Worm (Caenorhabditis elegans): ENCODE results near the gene F11D5.1.
A peak's percentile ranks its signal among the peaks of the same experiment; 100 is the strongest.

The F11D5.1 gene

ce11 chrX:3332824-3333223 lies at the start of gene F11D5.1:
TSS of gene F11D5.1 (plus strand) at chrX:3333124.
- TF ChIP-seq nhr-237 (tag; optimal IDR thresholded peaks at IDR 0.05) (no peak), ztf-4 (tag; optimal IDR thresholded peaks at IDR 0.05) (no peak), ztf-1 (GFP tag; conservative IDR thresholded peaks at IDR 0.05) (no peak), alr-1 (tag; optimal IDR thresholded peaks at IDR 0.05) (no peak), blmp-1 (tag; optimal IDR thresholded peaks at IDR 0.05; ENCODE audit: insufficient read depth) (no peak), dmd-4 (tag; optimal IDR thresholded peaks at IDR 0.05) (no peak), elt-1 (tag; optimal IDR thresholded peaks at IDR 0.05) (no peak), nhr-25 (tag; optimal IDR thresholded peaks at IDR 0.05) (no peak), ama-1 (optimal IDR thresholded peaks at IDR 0.05) (no peak), nhr-12 (tag; optimal IDR thresholded peaks at IDR 0.05) (no peak), skn-1 (tag; optimal IDR thresholded peaks at IDR 0.05) (no peak), ZK546.5 (tag; optimal IDR thresholded peaks at IDR 0.05) (no peak), elt-3 (tag; optimal IDR thresholded peaks at IDR 0.05) (no peak)

ce11 chrX:3283189-3283588 lies 49.7 kb upstream of the F11D5.1 start:
- TF ChIP-seq fos-1 (tag; optimal IDR thresholded peaks at IDR 0.05) = peak; percentile 47
- no peak for TF ChIP-seq dmd-4 (tag; optimal IDR thresholded peaks at IDR 0.05)
- TF ChIP-seq sma-9 (GFP tag; optimal IDR thresholded peaks at IDR 0.05) = peak; percentile 36
- no peak for TF ChIP-seq sma-9 (tag; optimal IDR thresholded peaks at IDR 0.05)
- peak; percentile 13 for TF ChIP-seq F13H6.1 (tag; optimal IDR thresholded peaks at IDR 0.05)

ce11 chrX:3284967-3285366 lies 48.0 kb upstream of the F11D5.1 start:
- TF ChIP-seq peb-1 (tag; optimal IDR thresholded peaks at IDR 0.05) = no peak

- TF ChIP-seq egl-27 (tag; optimal IDR thresholded peaks at IDR 0.05) = no peak
- TF ChIP-seq ztf-11 (tag; optimal IDR thresholded peaks at IDR 0.05) = no peak
- TF ChIP-seq R02D3.7 (tag; optimal IDR thresholded peaks at IDR 0.05) = no peak
- TF ChIP-seq unc-39 (tag; optimal IDR thresholded peaks at IDR 0.05) = no peak
- no peak for TF ChIP-seq peb-1 (tag; optimal IDR thresholded peaks at IDR 0.05)
- no peak for TF ChIP-seq aly-2 (tag; optimal IDR thresholded peaks at IDR 0.05)
- no peak for TF ChIP-seq elt-1 (tag; optimal IDR thresholded peaks at IDR 0.05)
- no peak for TF ChIP-seq ZK546.5 (tag; optimal IDR thresholded peaks at IDR 0.05)
- no peak for TF ChIP-seq alr-1 (tag; optimal IDR thresholded peaks at IDR 0.05)
- no peak for TF ChIP-seq nhr-12 (tag; optimal IDR thresholded peaks at IDR 0.05)
- TF ChIP-seq Y55F3AM.14 (GFP tag; optimal IDR thresholded peaks at IDR 0.05) = no peak
- TF ChIP-seq C34F6.9 (tag; optimal IDR thresholded peaks at IDR 0.05) = no peak
- no peak for TF ChIP-seq elt-3 (tag; optimal IDR thresholded peaks at IDR 0.05)
- TF ChIP-seq crh-2 (tag; optimal IDR thresholded peaks at IDR 0.05) = peak; percentile 44
- peak; percentile 17 for TF ChIP-seq gmeb-1 (tag; optimal IDR thresholded peaks at IDR 0.05)
- peak; percentile 81 for TF ChIP-seq sma-9 (GFP tag; optimal IDR thresholded peaks at IDR 0.05)
- TF ChIP-seq sma-9 (tag; optimal IDR thresholded peaks at IDR 0.05) = no peak
- no peak for TF ChIP-seq mdl-1 (tag; optimal IDR thresholded peaks at IDR 0.05)
- no peak for TF ChIP-seq nhr-237 (tag; optimal IDR thresholded peaks at IDR 0.05)
- no peak for TF ChIP-seq blmp-1 (tag; optimal IDR thresholded peaks at IDR 0.05; ENCODE audit: insufficient read depth)
- TF ChIP-seq nhr-21 (tag; optimal IDR thresholded peaks at IDR 0.05) = no peak
- TF ChIP-seq F13H6.1 (tag; optimal IDR thresholded peaks at IDR 0.05) = peak; percentile 5
- TF ChIP-seq sem-4 (tag; optimal IDR thresholded peaks at IDR 0.05) = no peak
- TF ChIP-seq lin-13 (GFP tag; optimal IDR thresholded peaks at IDR 0.05) = no peak
- TF ChIP-seq fos-1 (tag; optimal IDR thresholded peaks at IDR 0.05) = peak; percentile 80
- no peak for TF ChIP-seq nhr-6 (tag; optimal IDR thresholded peaks at IDR 0.05)
- no peak for TF ChIP-seq nhr-23 (tag; optimal IDR thresholded peaks at IDR 0.05)
These were observed 47.5 kb upstream of the F11D5.1 start for ce11 chrX:3285448-3285847.

ce11 chrX:3289183-3289582 lies 43.7 kb upstream of the F11D5.1 start, which contains the start of gene K09C4.4:
TSS of gene K09C4.4 (plus strand) at chrX:3289483.
- TF ChIP-seq mdl-1 (tag; optimal IDR thresholded peaks at IDR 0.05) = no peak
- no peak for TF ChIP-seq ztf-4 (tag; optimal IDR thresholded peaks at IDR 0.05)
- no peak for TF ChIP-seq unc-62 (GFP tag; optimal IDR thresholded peaks at IDR 0.05)
- TF ChIP-seq alr-1 (tag; optimal IDR thresholded peaks at IDR 0.05) = no peak
- TF ChIP-seq blmp-1 (tag; optimal IDR thresholded peaks at IDR 0.05; ENCODE audit: insufficient read depth) = no peak
- TF ChIP-seq nhr-25 (tag; optimal IDR thresholded peaks at IDR 0.05) = no peak
- no peak for TF ChIP-seq egl-27 (tag; optimal IDR thresholded peaks at IDR 0.05)
- no peak for TF ChIP-seq unc-39 (tag; optimal IDR thresholded peaks at IDR 0.05)
- no peak for TF ChIP-seq ZK546.5 (tag; optimal IDR thresholded peaks at IDR 0.05)
- no peak for TF ChIP-seq nhr-129 (tag; optimal IDR thresholded peaks at IDR 0.05)
- no peak for TF ChIP-seq lin-13 (GFP tag; optimal IDR thresholded peaks at IDR 0.05)
- TF ChIP-seq sma-9 (GFP tag; optimal IDR thresholded peaks at IDR 0.05) = no peak
- no peak for TF ChIP-seq sma-9 (tag; optimal IDR thresholded peaks at IDR 0.05)
- TF ChIP-seq ceh-82 (tag; optimal IDR thresholded peaks at IDR 0.05) = no peak
- no peak for TF ChIP-seq zag-1 (tag; optimal IDR thresholded peaks at IDR 0.05)
- no peak for TF ChIP-seq F13H6.1 (tag; optimal IDR thresholded peaks at IDR 0.05)
- no peak for TF ChIP-seq crh-2 (tag; optimal IDR thresholded peaks at IDR 0.05)
- TF ChIP-seq nhr-11 (tag; optimal IDR thresholded peaks at IDR 0.05) = no peak
